Fruit fly (Drosophila melanogaster): ENCODE measurements around the gene Cand1.

DNA sequence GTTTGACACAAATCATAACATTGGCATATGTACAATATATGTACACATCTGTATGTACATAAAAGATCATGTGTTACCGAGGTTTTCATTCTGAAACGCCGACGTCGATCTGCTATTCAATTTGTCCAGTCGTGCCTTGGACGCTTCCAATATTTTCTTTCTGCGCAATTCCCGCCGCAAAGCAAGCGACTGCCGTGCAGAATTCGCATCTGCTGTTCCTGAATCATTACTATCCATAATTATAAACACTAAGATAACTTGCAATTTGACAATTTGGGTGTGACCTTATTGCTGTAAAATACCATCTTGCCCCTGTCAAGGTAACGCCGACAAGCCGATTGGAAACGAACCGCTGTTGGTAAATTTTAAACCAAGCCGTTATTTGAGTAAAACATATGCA lies 50.7 kb downstream of the Cand1 start:
- TF ChIP-seq GATAd (GFP tag; optimal IDR thresholded peaks at IDR 0.05) (no peak), Myc (optimal IDR thresholded peaks at IDR 0.05) (peak; percentile 10), br (GFP tag; optimal IDR thresholded peaks at IDR 0.05) (no peak)

Measured in whole organism, wandering third instar larva.